Fruit fly (Drosophila melanogaster) whole organism, prepupa: ENCODE results near the gene CG9500.

ENCODE experiments used
- CG1621 ChIP-seq: fragments of 200-800 bp; sonication (Bioruptor generic); optimal IDR thresholded peaks from 3 replicates; lab custom pipeline; 2018; ENCODE audit warnings: missing biosample characterization, mild to moderate bottlenecking, missing genetic modification characterization
- CG16779 ChIP-seq: fragments of 200-800 bp; sonication (Bioruptor generic); optimal IDR thresholded peaks from 3 replicates; lab custom pipeline; 2017; ENCODE audit warnings: missing biosample characterization, mild to moderate bottlenecking, missing genetic modification characterization
- CG8632 ChIP-seq: fragments of 200-800 bp; sonication (Bioruptor generic); optimal IDR thresholded peaks from 3 replicates; lab custom pipeline; 2016; ENCODE audit warnings: missing biosample characterization, missing genetic modification characterization
- Hr39 ChIP-seq: fragments of 200-800 bp; sonication (Bioruptor generic); optimal IDR thresholded peaks from 2 replicates; lab custom pipeline; 2016; ENCODE audit warnings: missing biosample characterization, missing genetic modification characterization
- Sox15 ChIP-seq: fragments of 200-800 bp; sonication (Bioruptor generic); optimal IDR thresholded peaks from 3 replicates; lab custom pipeline; 2016; ENCODE audit warnings: missing biosample characterization, missing genetic modification characterization
- achi ChIP-seq: fragments of 200-800 bp; sonication (Bioruptor generic); optimal IDR thresholded peaks from 3 replicates; lab custom pipeline; 2016; ENCODE audit warnings: missing biosample characterization, missing genetic modification characterization
- cyc ChIP-seq: fragments of 200-800 bp; sonication (Bioruptor generic); optimal IDR thresholded peaks from 3 replicates; lab custom pipeline; 2016; ENCODE audit warnings: missing biosample characterization, missing genetic modification characterization
- dac ChIP-seq: fragments of 200-800 bp; sonication (Bioruptor generic); optimal IDR thresholded peaks from 2 replicates; lab custom pipeline; 2017; ENCODE audit warnings: missing biosample characterization, mild to moderate bottlenecking, missing genetic modification characterization
- eg ChIP-seq: fragments of 200-800 bp; sonication (Bioruptor generic); IDR thresholded peaks from 3 replicates; pipeline ENCODE4 v1.3.6; 2022; ENCODE audit warnings: missing biosample characterization, missing genetic modification characterization
- fd59A ChIP-seq: fragments of 200-800 bp; sonication (Bioruptor generic); optimal IDR thresholded peaks from 2 replicates; lab custom pipeline; 2017; ENCODE audit warnings: missing biosample characterization, mild to moderate bottlenecking, missing genetic modification characterization, missing genetic modification reagents
- fd85E ChIP-seq: fragments of 200-800 bp; sonication (Bioruptor generic); optimal IDR thresholded peaks from 3 replicates; lab custom pipeline; 2016; ENCODE audit warnings: missing biosample characterization, missing genetic modification characterization
- fkh ChIP-seq: fragments of 200-800 bp; sonication (Bioruptor generic); optimal IDR thresholded peaks from 3 replicates; lab custom pipeline; 2017; ENCODE audit warnings: missing biosample characterization, mild to moderate bottlenecking, missing genetic modification characterization, moderate library complexity
- spab ChIP-seq: fragments of 200-800 bp; sonication (Bioruptor generic); optimal IDR thresholded peaks from 2 replicates; lab custom pipeline; 2017; ENCODE audit warnings: missing biosample characterization, mild to moderate bottlenecking, missing genetic modification characterization, missing genetic modification reagents

dm6 chr2L:6373141-6373540 is 15.0 kb upstream of the CG9500 start:
- TF ChIP-seq CG16779 (tag; lab: Kevin White, UChicago) (no peak), achi (GFP tag; lab: Kevin White, UChicago) (no peak), fkh (no peak), dac (GFP tag; lab: Kevin White, UChicago) (no peak), CG1621 (tag; lab: Kevin White, UChicago) (no peak), fd85E (GFP tag; lab: Kevin White, UChicago) (no peak), Hr39 (GFP tag; lab: Kevin White, UChicago) (no peak), cyc (GFP tag; lab: Kevin White, UChicago) (no peak), spab (GFP tag; lab: Kevin White, UChicago) (no peak), CG8632 (no peak), eg (GFP tag; lab: Robert Waterston, UW) (no peak), Sox15 (GFP tag; lab: Kevin White, UChicago) (no peak), fd59A (GFP tag; lab: Kevin White, UChicago) (no peak)
